Worm (Caenorhabditis elegans): ENCODE data around the gene R12B2.7.

The R12B2.7 gene

ce11 chrIII:5785273-5785929 lies 29.4 kb upstream of the R12B2.7 start, which contains the start of gene Y37B11A.3 (continued):
- TF ChIP-seq spr-1 (tag; optimal IDR thresholded peaks at IDR 0.05) (peak; percentile 42), ceh-20 (GFP tag; IDR thresholded peaks at IDR 0.05) (peak; percentile 68; the same call in 1 of the 2 replicates), D1046.2 (GFP tag; IDR thresholded peaks at IDR 0.05) (no peak), lsy-2 (tag; optimal IDR thresholded peaks at IDR 0.05) (peak in 1 of 2 experiments; percentile 78), lin-1 (GFP tag; IDR thresholded peaks at IDR 0.05) (no peak), ces-1 (GFP tag; optimal IDR thresholded peaks at IDR 0.05) (no peak), arid-1 (GFP tag; conservative IDR thresholded peaks at IDR 0.05) (no peak; the same call in 1 of the 2 replicates), F37D6.2 (tag; optimal IDR thresholded peaks at IDR 0.05) (peak; percentile 21), nhr-77 (tag; optimal IDR thresholded peaks at IDR 0.05) (peak; percentile 39), Y105C5A.15 (GFP tag; IDR thresholded peaks at IDR 0.05) (no peak), unc-130 (GFP tag; optimal IDR thresholded peaks at IDR 0.05) (no peak), pqm-1 (tag; optimal IDR thresholded peaks at IDR 0.05) (no peak), dmd-9 (GFP tag; IDR thresholded peaks at IDR 0.05) (peak; percentile 62; the same call in 1 of the 2 replicates), tra-1 (GFP tag; IDR thresholded peaks at IDR 0.05) (0 out of 2 replicates have a peak, but pooled peaks have one; percentile 48), gei-8 (GFP tag; optimal IDR thresholded peaks at IDR 0.05) (no peak), hif-1 (tag; optimal IDR thresholded peaks at IDR 0.05) (peak in 1 of 2 experiments; percentile 45), ceh-44 (GFP tag; IDR thresholded peaks at IDR 0.05) (no peak), dpl-1 (GFP tag; optimal IDR thresholded peaks at IDR 0.05) (peak; percentile 75), mep-1 (tag; optimal IDR thresholded peaks at IDR 0.05) (peak; percentile 76), vab-7 (GFP tag; IDR thresholded peaks at IDR 0.05) (peak; percentile 19; the same call in 1 of the 2 replicates), mxl-2 (GFP tag; conservative IDR thresholded peaks at IDR 0.05) (no peak), hlh-11 (tag; optimal IDR thresholded peaks at IDR 0.05) (peak; percentile 61), F10B5.3 (tag; optimal IDR thresholded peaks at IDR 0.05) (no peak), duxl-1 (tag; optimal IDR thresholded peaks at IDR 0.05; ENCODE audit: poor library complexity) (peak; percentile 39), nhr-102 (tag; optimal IDR thresholded peaks at IDR 0.05) (peak; percentile 67), mxl-3 (GFP tag; optimal IDR thresholded peaks at IDR 0.05) (peak; percentile 58), Y75B8A.6 (GFP tag; IDR thresholded peaks at IDR 0.05) (0 out of 2 replicates have a peak, but pooled peaks have one; percentile 43), rbr-2 (tag; optimal IDR thresholded peaks at IDR 0.05) (peak; percentile 65), lim-7 (GFP tag; IDR thresholded peaks at IDR 0.05) (no peak), php-3 (GFP tag; IDR thresholded peaks at IDR 0.05) (0 out of 2 replicates have a peak, but pooled peaks have one; percentile 35), dmd-6 (GFP tag; IDR thresholded peaks at IDR 0.05) (peak; percentile 72), attf-4 (tag; optimal IDR thresholded peaks at IDR 0.05) (no peak), hmg-1.1 (GFP tag; IDR thresholded peaks at IDR 0.05) (peak; percentile 83), Y48G9A.11 (GFP tag; IDR thresholded peaks at IDR 0.05) (no peak; the same call in 1 of the 2 replicates), lin-38 (GFP tag; IDR thresholded peaks at IDR 0.05) (no peak), ctbp-1 (GFP tag; IDR thresholded peaks at IDR 0.05) (peak; percentile 51; the same call in 1 of the 2 replicates)

DNA sequence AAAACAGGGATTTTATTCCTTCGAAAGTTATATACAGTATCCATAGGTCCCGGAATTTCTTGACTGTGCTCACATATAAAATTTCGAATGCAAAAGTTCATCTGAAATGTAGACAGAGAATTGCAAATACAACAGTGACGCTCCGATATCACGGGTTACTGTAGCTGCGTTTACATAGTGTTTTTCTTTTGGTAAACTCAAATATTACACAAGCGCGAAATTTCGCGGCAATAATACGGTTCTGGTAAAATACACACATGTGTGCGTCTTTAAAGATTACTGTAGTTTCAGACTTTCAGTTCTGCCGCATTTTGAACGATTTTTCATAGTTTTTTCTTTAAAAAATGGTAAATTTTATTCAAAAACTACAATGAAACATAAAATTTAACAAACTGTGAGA lies 24.3 kb upstream of the R12B2.7 start, which contains the start of gene rev-3:
Gene rev-3 (minus strand): TSS at position 101 of the 400 bp plus-strand sequence.
- TF ChIP-seq nhr-237 (tag; optimal IDR thresholded peaks at IDR 0.05): no peak
- TF ChIP-seq nhr-42 (GFP tag; IDR thresholded peaks at IDR 0.05): no peak
- no peak for TF ChIP-seq nhr-111 (GFP tag; optimal IDR thresholded peaks at IDR 0.05)
- no peak for TF ChIP-seq ceh-62 (tag; optimal IDR thresholded peaks at IDR 0.05)
- TF ChIP-seq ama-1 (optimal IDR thresholded peaks at IDR 0.05): no peak
- no peak for TF ChIP-seq ceh-82 (tag; optimal IDR thresholded peaks at IDR 0.05)
- no peak for TF ChIP-seq nhr-28 (tag; optimal IDR thresholded peaks at IDR 0.05)
- TF ChIP-seq rbr-2 (tag; optimal IDR thresholded peaks at IDR 0.05): no peak
- TF ChIP-seq sdz-12 (GFP tag; optimal IDR thresholded peaks at IDR 0.05): no peak
- no peak for TF ChIP-seq egl-43 (GFP tag; IDR thresholded peaks at IDR 0.05)
- TF ChIP-seq lin-1 (GFP tag; IDR thresholded peaks at IDR 0.05): no peak
- TF ChIP-seq R02D3.7 (tag; optimal IDR thresholded peaks at IDR 0.05): no peak
- TF ChIP-seq Y105C5A.15 (GFP tag; IDR thresholded peaks at IDR 0.05): no peak
- TF ChIP-seq zag-1 (tag; optimal IDR thresholded peaks at IDR 0.05): no peak
- no peak for TF ChIP-seq pqm-1 (tag; optimal IDR thresholded peaks at IDR 0.05)
- no peak for TF ChIP-seq lir-3 (tag; optimal IDR thresholded peaks at IDR 0.05)

Data from whole organism, L4 larva.